Fruit fly (Drosophila melanogaster): ENCODE measurements around the gene CG15741.

Gene CG15741

dm6 chrX:11875146-11875830 lies 37.5 kb upstream of the CG15741 start:
- TF ChIP-seq Eip78C (GFP tag) (peak; percentile 34), Blimp-1 (GFP tag; optimal IDR thresholded peaks at IDR 0.05) (no peak)

DNA sequence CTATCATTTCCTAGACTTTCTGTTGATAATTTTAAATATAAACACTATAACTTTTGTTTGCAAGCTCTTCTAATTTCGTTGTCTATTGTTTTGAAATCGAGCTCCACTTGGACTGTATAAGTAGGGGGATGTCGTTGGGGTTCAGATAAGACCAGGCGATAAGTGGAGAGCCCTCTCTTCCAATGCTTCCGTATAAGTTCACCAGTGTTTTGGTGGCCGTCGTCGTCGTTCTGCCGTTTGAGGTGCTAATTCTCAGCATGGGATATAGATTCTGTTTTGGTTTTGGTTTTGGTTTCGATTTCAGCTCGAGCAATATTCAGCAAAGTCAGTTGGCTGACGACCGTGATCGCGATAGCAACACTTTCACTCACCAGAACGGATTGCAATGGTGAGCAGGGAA lies 35.3 kb upstream of the CG15741 start, which contains the start of gene CG15739:
TSS of gene CG15739 (plus strand) at position 204 of the 400 bp plus-strand sequence.
- TF ChIP-seq CG8319 (GFP tag; optimal IDR thresholded peaks at IDR 0.05) = no peak
- no peak for TF ChIP-seq CG6854 (GFP tag; optimal IDR thresholded peaks at IDR 0.05)
- no peak for TF ChIP-seq CG6808 (GFP tag; optimal IDR thresholded peaks at IDR 0.05)
- TF ChIP-seq Sox15 (GFP tag; optimal IDR thresholded peaks at IDR 0.05) = no peak
- no peak for TF ChIP-seq ss (GFP tag; optimal IDR thresholded peaks at IDR 0.05)
- TF ChIP-seq CG32006 (GFP tag; optimal IDR thresholded peaks at IDR 0.05) = no peak
- no peak for TF ChIP-seq vri (GFP tag; optimal IDR thresholded peaks at IDR 0.05)
- no peak for TF ChIP-seq CG3032 (tag; optimal IDR thresholded peaks at IDR 0.05)
- TF ChIP-seq Sox102F (GFP tag; optimal IDR thresholded peaks at IDR 0.05) = no peak
- no peak for TF ChIP-seq OdsH (GFP tag; optimal IDR thresholded peaks at IDR 0.05)
- no peak for TF ChIP-seq Hr39 (GFP tag; optimal IDR thresholded peaks at IDR 0.05)
- TF ChIP-seq CG7368 (GFP tag; optimal IDR thresholded peaks at IDR 0.05) = no peak
- no peak for TF ChIP-seq fd59A (GFP tag; optimal IDR thresholded peaks at IDR 0.05)
- TF ChIP-seq svp (GFP tag) = no peak
- TF ChIP-seq CG3919 (GFP tag; optimal IDR thresholded peaks at IDR 0.05) = no peak
- no peak for TF ChIP-seq CG8119 (GFP tag; IDR thresholded peaks at IDR 0.05)

DNA sequence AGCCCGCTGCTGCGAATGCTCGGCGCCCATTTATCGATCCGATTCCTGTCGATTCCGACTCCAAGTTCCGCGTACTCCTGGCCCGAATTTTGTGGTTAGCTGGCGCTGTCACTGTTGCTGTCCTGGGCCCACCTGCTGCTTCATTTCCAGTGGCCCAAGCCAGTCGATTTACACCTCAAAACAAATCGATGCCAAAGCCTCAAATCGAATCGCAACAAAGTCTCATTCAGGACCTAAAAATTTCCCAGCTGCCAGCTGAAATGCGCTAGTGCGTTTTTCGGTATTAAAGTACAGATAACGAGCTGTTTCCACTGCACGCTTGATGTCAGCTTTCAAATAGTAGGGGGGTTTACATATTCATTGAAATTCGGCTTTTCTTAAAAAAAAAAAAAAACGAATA lies 34.7 kb upstream of the CG15741 start, which contains the start of gene BORCS5:
TSS of gene BORCS5 (minus strand) at position 263 of the 400 bp plus-strand sequence.
- TF ChIP-seq CG15336 (GFP tag; IDR thresholded peaks at IDR 0.05) = 0 out of 2 replicates have a peak, but pooled peaks have one; percentile 7
- no peak for TF ChIP-seq eg (GFP tag; IDR thresholded peaks at IDR 0.05)
- no peak for TF ChIP-seq Hr38 (GFP tag; optimal IDR thresholded peaks at IDR 0.05)
- TF ChIP-seq vri (GFP tag; optimal IDR thresholded peaks at IDR 0.05) = no peak
- peak; percentile 97 for TF ChIP-seq dsx (GFP tag; optimal IDR thresholded peaks at IDR 0.05; ENCODE audit: poor library complexity, severe bottlenecking)
- no peak for TF ChIP-seq CG3919 (GFP tag; optimal IDR thresholded peaks at IDR 0.05)
- no peak for TF ChIP-seq fd59A (GFP tag; optimal IDR thresholded peaks at IDR 0.05)
- TF ChIP-seq Hr4 (GFP tag; optimal IDR thresholded peaks at IDR 0.05) = no peak
- no peak for TF ChIP-seq Ets96B (tag; optimal IDR thresholded peaks at IDR 0.05)
- no peak for TF ChIP-seq OdsH (GFP tag; optimal IDR thresholded peaks at IDR 0.05)
- no peak for TF ChIP-seq CG16779 (tag; optimal IDR thresholded peaks at IDR 0.05)
- no peak for TF ChIP-seq CG6276 (GFP tag; optimal IDR thresholded peaks at IDR 0.05)
- TF ChIP-seq CG7368 (GFP tag; optimal IDR thresholded peaks at IDR 0.05) = no peak
- no peak for TF ChIP-seq CG6808 (GFP tag; optimal IDR thresholded peaks at IDR 0.05)

dm6 chrX:11868866-11869265 lies 31.0 kb upstream of the CG15741 start, which contains the start of the genes Nrd1 and CG1847:
Gene Nrd1, minus strand, starts transcription at chrX:11868893.
Gene CG1847, plus strand, starts transcription at chrX:11869170.
- no peak for TF ChIP-seq vri (GFP tag; optimal IDR thresholded peaks at IDR 0.05)
- TF ChIP-seq CG10669 (GFP tag; optimal IDR thresholded peaks at IDR 0.05) = no peak
- TF ChIP-seq net (GFP tag; optimal IDR thresholded peaks at IDR 0.05) = no peak
- no peak for TF ChIP-seq CG32006 (GFP tag; optimal IDR thresholded peaks at IDR 0.05)
- no peak for TF ChIP-seq cyc (GFP tag; optimal IDR thresholded peaks at IDR 0.05)
- no peak for TF ChIP-seq CG9139 (GFP tag; optimal IDR thresholded peaks at IDR 0.05)
- TF ChIP-seq CG11294 (GFP tag; IDR thresholded peaks at IDR 0.05) = no peak
- no peak for TF ChIP-seq Sox102F (GFP tag; optimal IDR thresholded peaks at IDR 0.05)
- no peak for TF ChIP-seq achi (GFP tag; optimal IDR thresholded peaks at IDR 0.05)
- no peak for TF ChIP-seq Met (GFP tag; optimal IDR thresholded peaks at IDR 0.05)
- no peak for TF ChIP-seq CG7368 (GFP tag; optimal IDR thresholded peaks at IDR 0.05)
- no peak for TF ChIP-seq pdm3 (GFP tag; optimal IDR thresholded peaks at IDR 0.05)
- TF ChIP-seq Eip75B (GFP tag; optimal IDR thresholded peaks at IDR 0.05) = no peak
- no peak for TF ChIP-seq CG34406 (GFP tag; optimal IDR thresholded peaks at IDR 0.05)
- TF ChIP-seq Smox (GFP tag; optimal IDR thresholded peaks at IDR 0.05) = no peak
- TF ChIP-seq Gug (GFP tag; IDR thresholded peaks at IDR 0.05) = no peak
- TF ChIP-seq svp (GFP tag) = no peak
- no peak for TF ChIP-seq CG16779 (tag; optimal IDR thresholded peaks at IDR 0.05)
- TF ChIP-seq CG6792 (GFP tag; optimal IDR thresholded peaks at IDR 0.05) = no peak

All from whole organism, prepupa.